Worm (Caenorhabditis elegans) whole organism, L1 larva: Measurements from ENCODE around the gene ZK688.9.

ENCODE experiments used
- blmp-1 ChIP-seq: fragments of 150-350 bp; optimal IDR thresholded peaks from 2 replicates; lab custom pipeline; 2014; ENCODE audit warnings: missing biosample characterization, missing genetic modification characterization
- ceh-82 ChIP-seq, 3 experiments: fragments of 150-350 bp in 1 of 3; sonication (generic microtip) in 2 of 3; optimal IDR thresholded peaks; 2 replicates each; lab custom pipeline; 2014 to 2017; ENCODE audit warnings: missing biosample characterization in 3 of 3, missing genetic modification characterization in 3 of 3
- dpl-1 ChIP-seq, 3 experiments: fragments of 150-350 bp in 2 of 3; sonication (generic microtip) in 1 of 3; optimal IDR thresholded peaks; 2 replicates each; lab custom pipeline; 2014 to 2017; ENCODE audit warnings: missing biosample characterization in 3 of 3, missing genetic modification characterization in 3 of 3, missing genetic modification reagents in 3 of 3
- efl-1 ChIP-seq, 4 experiments: fragments of 150-350 bp; optimal IDR thresholded peaks in 3 of 4; peaks in 1 of 4; 1 replicate in 1 of 4; 2 replicates in 3 of 4; lab custom pipeline; 2014; ENCODE audit warnings: missing biosample characterization in 2 of 4, missing genetic modification characterization in 2 of 4, missing genetic modification reagents in 2 of 4
- egl-27 ChIP-seq, 2 experiments: fragments of 150-350 bp in 1 of 2; sonication (generic microtip); optimal IDR thresholded peaks; 3 replicates each; lab custom pipeline; 2017 to 2018; ENCODE audit warnings: missing biosample characterization in 2 of 2, missing genetic modification characterization in 2 of 2, missing genetic modification reagents in 2 of 2
- elt-3 ChIP-seq, 6 experiments: fragments of 150-350 bp in 1 of 6; sonication (generic microtip); optimal IDR thresholded peaks; 2 replicates each; lab custom pipeline; 2017 to 2018; ENCODE audit warnings: missing biosample characterization in 6 of 6, missing genetic modification characterization in 6 of 6, inconsistent platforms in 1 of 6
- lin-13 ChIP-seq: fragments of 150-350 bp; optimal IDR thresholded peaks from 2 replicates; lab custom pipeline; 2014; ENCODE audit warnings: missing biosample characterization, missing genetic modification reagents, missing genetic modification characterization
- lin-14 ChIP-seq: fragments of 200-800 bp; sonication (Bioruptor generic); optimal IDR thresholded peaks from 2 replicates; lab custom pipeline; 2018; ENCODE audit warnings: mild to moderate bottlenecking, missing genetic modification characterization, moderate library complexity, missing compliant biosample characterization
- lin-35 ChIP-seq, 2 experiments: fragments of 150-350 bp; optimal IDR thresholded peaks; 2 replicates each; lab custom pipeline; 2014; ENCODE audit warnings: missing biosample characterization in 2 of 2, missing genetic modification characterization in 2 of 2, missing genetic modification reagents in 2 of 2
- lir-3 ChIP-seq: sonication (generic microtip); optimal IDR thresholded peaks from 2 replicates; lab custom pipeline; 2016; ENCODE audit warnings: mild to moderate bottlenecking, missing genetic modification characterization, moderate library complexity, missing compliant biosample characterization; ENCODE audit not compliant: poor library complexity
- lsy-2 ChIP-seq, 2 experiments: fragments of 150-350 bp; optimal IDR thresholded peaks; 2 replicates each; lab custom pipeline; 2014; ENCODE audit warnings: missing biosample characterization in 2 of 2, missing genetic modification characterization in 2 of 2
- mdl-1 ChIP-seq, 2 experiments: fragments of 150-350 bp; optimal IDR thresholded peaks; 2 replicates each; lab custom pipeline; 2014 to 2017; ENCODE audit warnings: missing biosample characterization in 2 of 2, missing genetic modification characterization in 2 of 2, inconsistent platforms in 1 of 2
- mef-2 ChIP-seq: fragments of 150-350 bp; optimal IDR thresholded peaks from 2 replicates; lab custom pipeline; 2014; ENCODE audit warnings: missing biosample characterization, missing genetic modification characterization
- mep-1 ChIP-seq: fragments of 150-350 bp; optimal IDR thresholded peaks from 2 replicates; lab custom pipeline; 2014; ENCODE audit warnings: missing biosample characterization, missing genetic modification characterization
- nhr-11 ChIP-seq: fragments of 150-350 bp; optimal IDR thresholded peaks from 2 replicates; lab custom pipeline; 2014; ENCODE audit warnings: missing biosample characterization, missing genetic modification characterization
- nhr-19 ChIP-seq: fragments of 200-800 bp; sonication (Bioruptor generic); conservative IDR thresholded peaks from 2 replicates; pipeline ENCODE4 v1.3.6; 2022; ENCODE audit warnings: missing genetic modification characterization, missing compliant biosample characterization
- nhr-20 ChIP-seq: sonication (generic microtip); optimal IDR thresholded peaks from 2 replicates; lab custom pipeline; 2016; ENCODE audit warnings: mild to moderate bottlenecking, missing genetic modification characterization, missing compliant biosample characterization
- nhr-28 ChIP-seq: fragments of 150-350 bp; optimal IDR thresholded peaks from 2 replicates; lab custom pipeline; 2014; ENCODE audit warnings: missing biosample characterization, missing genetic modification characterization
- nhr-71 ChIP-seq: sonication (generic microtip); optimal IDR thresholded peaks from 2 replicates; lab custom pipeline; 2016; ENCODE audit warnings: mild to moderate bottlenecking, missing genetic modification characterization, moderate library complexity, missing compliant biosample characterization
- nhr-76 ChIP-seq: sonication (generic microtip); optimal IDR thresholded peaks from 2 replicates; lab custom pipeline; 2017; ENCODE audit warnings: missing biosample characterization, missing genetic modification characterization
- nhr-77 ChIP-seq: fragments of 150-350 bp; optimal IDR thresholded peaks from 2 replicates; lab custom pipeline; 2014; ENCODE audit warnings: missing biosample characterization, missing genetic modification characterization
- nhr-84 ChIP-seq: sonication (generic microtip); optimal IDR thresholded peaks from 2 replicates; lab custom pipeline; 2017; ENCODE audit warnings: missing biosample characterization, missing genetic modification characterization
- nhr-85 ChIP-seq: sonication (generic microtip); peaks from one replicate; lab custom pipeline; 2016; ENCODE audit warnings: missing genetic modification characterization, inconsistent platforms, missing compliant biosample characterization
- nhr-90 ChIP-seq: sonication (generic microtip); optimal IDR thresholded peaks from 2 replicates; lab custom pipeline; 2016; ENCODE audit warnings: mild to moderate bottlenecking, missing genetic modification characterization, missing compliant biosample characterization; ENCODE audit not compliant: poor library complexity
- pag-3 ChIP-seq: sonication (generic microtip); optimal IDR thresholded peaks from 2 replicates; lab custom pipeline; 2017; ENCODE audit warnings: missing genetic modification characterization, mild to moderate bottlenecking, missing compliant biosample characterization, antibody characterized with exemption, borderline replicate concordance; ENCODE audit not compliant: insufficient read depth
- pax-3 ChIP-seq: fragments of 200-800 bp; sonication (Bioruptor generic); optimal IDR thresholded peaks from 2 replicates; lab custom pipeline; 2018; ENCODE audit warnings: mild to moderate bottlenecking, missing genetic modification characterization, moderate library complexity, missing compliant biosample characterization
- pqm-1 ChIP-seq: sonication (generic microtip); optimal IDR thresholded peaks from 3 replicates; lab custom pipeline; 2017; ENCODE audit warnings: missing biosample characterization, missing genetic modification characterization
- rnt-1 ChIP-seq: sonication (generic microtip); optimal IDR thresholded peaks from 2 replicates; lab custom pipeline; 2016; ENCODE audit warnings: mild to moderate bottlenecking, missing genetic modification characterization, moderate library complexity, missing compliant biosample characterization
- snu-23 ChIP-seq: sonication (generic microtip); optimal IDR thresholded peaks from 2 replicates; lab custom pipeline; 2016; ENCODE audit warnings: missing genetic modification characterization, missing compliant biosample characterization
- sptf-1 ChIP-seq: fragments of 150-350 bp; optimal IDR thresholded peaks from 2 replicates; lab custom pipeline; 2014; ENCODE audit warnings: missing biosample characterization, missing genetic modification characterization
- swsn-7 ChIP-seq: sonication (generic microtip); optimal IDR thresholded peaks from 2 replicates; lab custom pipeline; 2016; ENCODE audit warnings: missing genetic modification characterization, missing compliant biosample characterization
- unc-62 ChIP-seq: fragments of 150-350 bp; optimal IDR thresholded peaks from 2 replicates; lab custom pipeline; 2014; ENCODE audit warnings: missing biosample characterization, missing genetic modification reagents, missing genetic modification characterization
- unc-86 ChIP-seq: sonication (generic microtip); optimal IDR thresholded peaks from 2 replicates; lab custom pipeline; 2016; ENCODE audit warnings: missing genetic modification characterization, missing compliant biosample characterization
- unc-98 ChIP-seq: fragments of 200-800 bp; sonication (Bioruptor generic); IDR thresholded peaks from 2 replicates; pipeline ENCODE4 v1.3.6; 2022; ENCODE audit warnings: missing genetic modification characterization, missing compliant biosample characterization
- ztf-11 ChIP-seq, 2 experiments: sonication (generic microtip); optimal IDR thresholded peaks; 2 replicates each; lab custom pipeline; 2016 to 2017; ENCODE audit warnings: missing genetic modification characterization in 2 of 2, missing biosample characterization in 1 of 2, missing compliant biosample characterization in 1 of 2
- ztf-4 ChIP-seq: fragments of 150-350 bp; optimal IDR thresholded peaks from 2 replicates; lab custom pipeline; 2014; ENCODE audit warnings: missing biosample characterization, missing genetic modification characterization

The ZK688.9 gene

ce11 chrIII:7911621-7912020 is 28.8 kb upstream of the ZK688.9 start, which contains the start of gene ZK688.7:
TSS of gene ZK688.7 (minus strand) at chrIII:7911634.
- TF ChIP-seq dpl-1 (GFP tag; optimal IDR thresholded peaks at IDR 0.05; lab: Kevin White, UChicago) (peak; percentile 8 to 34 (median 33)), blmp-1 (tag; lab: Kevin White, UChicago) (peak; percentile 37), nhr-84 (tag; lab: Kevin White, UChicago) (no peak), ztf-4 (tag; lab: Kevin White, UChicago) (no peak), nhr-85 (tag; lab: Kevin White, UChicago) (peak; percentile 66), lin-35 (GFP tag; optimal IDR thresholded peaks at IDR 0.05; lab: Kevin White, UChicago) (peak in 1 of 2 experiments; percentile 68), nhr-90 (tag; lab: Kevin White, UChicago) (peak; percentile 11), swsn-7 (tag; lab: Kevin White, UChicago) (no peak), snu-23 (GFP tag; lab: Kevin White, UChicago) (peak; percentile 70), nhr-77 (tag; lab: Kevin White, UChicago) (no peak), lsy-2 (tag; optimal IDR thresholded peaks at IDR 0.05; lab: Kevin White, UChicago) (peak in 1 of 2 experiments; percentile 15), mdl-1 (tag; optimal IDR thresholded peaks at IDR 0.05; lab: Kevin White, UChicago) (peak in 1 of 2 experiments; percentile 15), elt-3 (tag; optimal IDR thresholded peaks at IDR 0.05; lab: Kevin White, UChicago) (peak in 1 of 6 experiments; percentile 63), lin-14 (peak; percentile 81), nhr-20 (tag; lab: Kevin White, UChicago) (peak; percentile 57), efl-1 (optimal IDR thresholded peaks at IDR 0.05; lab: Kevin White, UChicago) (peak; percentile 1 to 30), efl-1 (GFP tag; optimal IDR thresholded peaks at IDR 0.05 in 1 of 2; lab: Kevin White, UChicago) (peak; percentile 19 to 71), unc-62 (GFP tag; lab: Kevin White, UChicago) (no peak), mep-1 (tag; lab: Kevin White, UChicago) (peak; percentile 51), nhr-19 (GFP tag; lab: Robert Waterston, UW) (no peak)

- no peak for TF ChIP-seq mef-2 (tag; lab: Kevin White, UChicago)
- TF ChIP-seq efl-1 (optimal IDR thresholded peaks at IDR 0.05; lab: Kevin White, UChicago): no peak
- TF ChIP-seq efl-1 (GFP tag; optimal IDR thresholded peaks at IDR 0.05 in 1 of 2; lab: Kevin White, UChicago): peak in 1 of 2 experiments; percentile 52
Measured at ce11 chrIII:7909263-7909662, 26.5 kb upstream of the ZK688.9 start, which contains the start of gene ZK688.1. TSS of gene ZK688.1 (plus strand) at chrIII:7909563.

- TF ChIP-seq mep-1 (tag; lab: Kevin White, UChicago) (no peak), unc-86 (no peak), ceh-82 (tag; optimal IDR thresholded peaks at IDR 0.05; lab: Kevin White, UChicago) (no peak), sptf-1 (tag; lab: Kevin White, UChicago) (no peak), lsy-2 (tag; optimal IDR thresholded peaks at IDR 0.05; lab: Kevin White, UChicago) (no peak), pag-3 (tag; lab: Kevin White, UChicago) (no peak), nhr-76 (no peak), ztf-11 (tag; optimal IDR thresholded peaks at IDR 0.05; lab: Kevin White, UChicago) (no peak), nhr-71 (tag; lab: Kevin White, UChicago) (peak; percentile 36), pax-3 (tag; lab: Kevin White, UChicago) (no peak), unc-98 (GFP tag; lab: Robert Waterston, UW) (no peak), rnt-1 (tag; lab: Kevin White, UChicago) (peak; percentile 48), lin-13 (GFP tag; lab: Kevin White, UChicago) (no peak)
Measured at ce11 chrIII:7907515-7907914, 24.7 kb upstream of the ZK688.9 start, which contains the start of gene pcp-5. TSS of gene pcp-5 (minus strand) at chrIII:7907615.

ce11 chrIII:7903427-7903826 is 20.6 kb upstream of the ZK688.9 start:
- TF ChIP-seq efl-1 (optimal IDR thresholded peaks at IDR 0.05; lab: Kevin White, UChicago) (no peak), efl-1 (GFP tag; optimal IDR thresholded peaks at IDR 0.05 in 1 of 2; lab: Kevin White, UChicago) (no peak), lir-3 (tag; lab: Kevin White, UChicago) (no peak), pqm-1 (tag; lab: Kevin White, UChicago) (no peak), nhr-11 (tag; lab: Kevin White, UChicago) (no peak), rnt-1 (tag; lab: Kevin White, UChicago) (no peak), nhr-28 (no peak), egl-27 (tag; optimal IDR thresholded peaks at IDR 0.05; lab: Kevin White, UChicago) (no peak)
